Fruit fly (Drosophila melanogaster): ENCODE data around the gene Rab3-GEF.

- TF ChIP-seq usp (GFP tag; optimal IDR thresholded peaks at IDR 0.05) (no peak), Dll (optimal IDR thresholded peaks at IDR 0.05) (no peak), EcR (GFP tag; optimal IDR thresholded peaks at IDR 0.05) (no peak)
Observed at dm6 chrX:15069417-15069896, 20.0 kb upstream of the Rab3-GEF start.
